Worm (Caenorhabditis elegans): ENCODE measurements around the gene clc-29.
A peak's percentile ranks its signal among the peaks of the same experiment; 100 is the strongest.

Gene clc-29

DNA sequence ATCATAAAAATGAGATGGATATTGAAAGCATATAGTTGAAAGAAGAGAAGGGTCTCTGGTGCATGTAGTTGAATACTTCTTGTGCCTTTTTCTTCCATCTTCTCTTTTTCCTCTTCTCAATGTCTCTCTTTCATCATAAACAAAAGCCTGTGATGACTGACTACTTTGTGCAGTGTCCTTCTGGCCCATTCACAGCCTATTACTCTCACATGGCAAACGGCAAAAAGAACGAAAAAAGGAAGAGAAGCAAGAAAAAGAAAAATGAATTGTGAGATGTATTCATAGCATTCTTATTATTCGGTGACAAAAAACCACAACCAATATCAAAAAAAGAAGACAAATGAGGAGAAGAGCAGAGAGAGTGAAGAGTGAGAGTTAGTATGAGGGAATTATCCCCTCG, 26.5 kb downstream of the clc-29 start:
- TF ChIP-seq dao-5 (tag; optimal IDR thresholded peaks at IDR 0.05) (no peak), him-1 (tag; optimal IDR thresholded peaks at IDR 0.05) (no peak), W03F9.2 (tag; optimal IDR thresholded peaks at IDR 0.05) (no peak)

DNA sequence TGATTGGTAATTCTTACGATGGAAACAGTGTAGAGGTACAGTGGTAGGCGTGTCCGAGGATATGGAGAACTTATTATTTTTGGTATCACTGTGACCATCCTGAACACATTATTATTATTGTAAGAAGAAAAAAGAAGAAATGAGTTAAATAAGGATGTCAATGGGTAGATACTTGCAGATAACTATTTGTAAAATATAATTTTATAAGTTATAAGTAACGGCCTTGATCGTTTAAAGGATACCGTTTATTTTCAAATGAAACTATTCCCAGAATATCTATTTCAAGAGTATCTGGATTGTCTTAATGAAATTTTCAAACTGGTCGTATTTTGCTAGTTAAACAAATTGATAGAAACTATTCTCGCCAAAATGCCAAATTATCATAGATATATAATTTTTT, 27.5 kb downstream of the clc-29 start, which contains the start of gene F10E9.10:
TSS of gene F10E9.10 (minus strand) at position 101 of the 400 bp plus-strand sequence.
- TF ChIP-seq him-1 (tag; optimal IDR thresholded peaks at IDR 0.05), result no peak
- TF ChIP-seq W03F9.2 (tag; optimal IDR thresholded peaks at IDR 0.05), result no peak
- TF ChIP-seq dao-5 (tag; optimal IDR thresholded peaks at IDR 0.05), result no peak

ce11 chrIII:8319100-8319499, 28.6 kb downstream of the clc-29 start, which contains the start of gene F10E9.11:
Gene F10E9.11, minus strand, starts transcription at chrIII:8319260.
- no peak for TF ChIP-seq him-1 (tag; optimal IDR thresholded peaks at IDR 0.05)
- TF ChIP-seq W03F9.2 (tag; optimal IDR thresholded peaks at IDR 0.05), result peak; percentile 80
- TF ChIP-seq dao-5 (tag; optimal IDR thresholded peaks at IDR 0.05), result no peak

DNA sequence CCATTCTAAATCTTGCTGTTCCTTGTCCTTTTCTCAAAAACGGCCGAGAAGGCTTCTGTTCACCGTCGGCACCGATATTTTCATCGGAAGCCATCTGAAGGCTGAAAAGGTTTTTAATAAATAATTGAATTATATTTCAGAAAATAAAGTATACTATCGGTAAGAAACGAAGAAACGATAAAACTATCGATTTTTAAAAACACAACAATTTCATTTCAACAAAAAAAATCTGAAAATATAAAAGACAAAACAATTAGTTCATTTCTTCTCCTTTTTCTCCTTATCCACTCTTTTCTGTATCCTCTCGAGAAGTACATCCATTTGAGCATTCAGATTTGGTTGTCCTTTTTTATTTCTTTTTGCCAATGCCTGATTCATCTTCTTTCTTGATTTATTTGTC, 29.2 kb downstream of the clc-29 start, which contains the start of gene sas-4:
TSS of gene sas-4 (minus strand) at position 101 of the 400 bp plus-strand sequence.
- no peak for TF ChIP-seq dao-5 (tag; optimal IDR thresholded peaks at IDR 0.05)
- TF ChIP-seq W03F9.2 (tag; optimal IDR thresholded peaks at IDR 0.05), result no peak
- TF ChIP-seq him-1 (tag; optimal IDR thresholded peaks at IDR 0.05), result no peak

DNA sequence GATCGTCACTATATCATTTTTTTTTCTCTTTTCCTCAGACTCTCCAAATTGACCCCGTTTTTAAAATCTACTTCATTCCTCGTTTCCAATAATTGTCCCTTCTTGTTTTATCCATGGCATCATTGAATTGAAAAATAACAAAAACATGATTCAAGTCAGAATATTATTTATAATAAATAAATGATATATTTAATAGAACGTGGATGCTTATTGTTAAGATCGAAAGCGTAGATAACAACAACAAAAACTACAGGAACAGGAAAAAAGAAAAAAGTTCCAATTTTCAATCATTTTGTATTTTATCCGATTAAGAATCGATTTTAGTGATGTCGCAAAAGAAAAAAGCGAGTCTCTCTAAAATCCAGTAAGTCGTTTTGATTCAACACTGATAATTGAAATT, 35.3 kb downstream of the clc-29 start, which contains the start of gene F10E9.2:
TSS of gene F10E9.2 (plus strand) at position 301 of the 400 bp plus-strand sequence.
- TF ChIP-seq him-1 (tag; optimal IDR thresholded peaks at IDR 0.05) (no peak), dao-5 (tag; optimal IDR thresholded peaks at IDR 0.05) (no peak), W03F9.2 (tag; optimal IDR thresholded peaks at IDR 0.05) (no peak)

- no peak for TF ChIP-seq W03F9.2 (tag; optimal IDR thresholded peaks at IDR 0.05)
- TF ChIP-seq dao-5 (tag; optimal IDR thresholded peaks at IDR 0.05), result no peak
- no peak for TF ChIP-seq him-1 (tag; optimal IDR thresholded peaks at IDR 0.05)
Measured at ce11 chrIII:8310239-8311057, 37.3 kb downstream of the clc-29 start, which contains the start of gene F10E9.3. Gene F10E9.3, plus strand, starts transcription at chrIII:8311007.

DNA sequence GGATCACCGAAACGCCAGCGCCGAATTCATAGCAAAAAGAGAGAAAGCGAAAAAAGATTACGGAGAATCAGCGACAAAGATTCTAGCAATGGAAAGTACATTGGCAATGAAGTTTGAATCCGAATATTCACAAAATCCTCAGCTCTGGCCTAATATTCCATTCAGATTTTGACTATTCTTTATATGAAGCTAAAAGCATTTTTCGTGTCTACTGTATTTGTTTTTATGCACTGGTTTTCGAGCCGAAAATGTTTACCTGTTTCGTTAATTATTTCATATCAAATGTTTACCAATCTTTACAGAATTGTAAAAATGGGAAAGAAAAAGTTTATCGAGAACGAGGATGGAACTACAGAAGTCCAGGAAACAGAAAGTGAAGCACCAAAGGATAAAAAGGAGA, 39.5 kb downstream of the clc-29 start, which contains the start of gene F10E9.4:
TSS of gene F10E9.4 (plus strand) at position 301 of the 400 bp plus-strand sequence.
- TF ChIP-seq dao-5 (tag; optimal IDR thresholded peaks at IDR 0.05) (no peak), him-1 (tag; optimal IDR thresholded peaks at IDR 0.05) (no peak), W03F9.2 (tag; optimal IDR thresholded peaks at IDR 0.05) (no peak)

- TF ChIP-seq dao-5 (tag; optimal IDR thresholded peaks at IDR 0.05) (no peak), W03F9.2 (tag; optimal IDR thresholded peaks at IDR 0.05) (peak; percentile 96), him-1 (tag; optimal IDR thresholded peaks at IDR 0.05) (peak; percentile 65)
Measured at ce11 chrIII:8307356-8307755, 40.4 kb downstream of the clc-29 start, which contains the start of the genes F10E9.7 and F10E9.5. Gene F10E9.7, minus strand, starts transcription at chrIII:8307441. Gene F10E9.5, plus strand, starts transcription at chrIII:8307592.

DNA sequence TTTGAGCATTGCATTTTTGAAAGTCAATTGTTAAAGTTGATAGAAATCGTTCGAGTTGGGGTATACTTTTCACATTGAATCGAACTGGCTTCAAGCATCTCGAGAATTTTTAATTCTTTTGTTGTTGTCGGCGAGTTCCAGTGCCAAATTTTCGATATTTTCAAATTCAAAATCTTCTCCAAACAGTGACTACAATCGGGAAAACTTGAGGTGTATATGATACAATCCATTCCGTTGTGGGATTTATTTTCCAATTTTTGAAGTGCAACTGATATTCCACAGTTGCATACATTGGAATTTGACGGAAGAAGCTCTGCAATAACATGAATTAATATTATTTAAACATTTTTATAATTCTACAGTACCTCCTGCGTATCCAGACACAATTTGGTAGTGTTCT, 41.9 kb downstream of the clc-29 start:
- TF ChIP-seq W03F9.2 (tag; optimal IDR thresholded peaks at IDR 0.05), result no peak
- no peak for TF ChIP-seq him-1 (tag; optimal IDR thresholded peaks at IDR 0.05)
- no peak for TF ChIP-seq dao-5 (tag; optimal IDR thresholded peaks at IDR 0.05)

- TF ChIP-seq dao-5 (tag; optimal IDR thresholded peaks at IDR 0.05) (no peak), W03F9.2 (tag; optimal IDR thresholded peaks at IDR 0.05) (no peak), him-1 (tag; optimal IDR thresholded peaks at IDR 0.05) (no peak)
Measured at ce11 chrIII:8305304-8305703, 42.4 kb downstream of the clc-29 start.

- TF ChIP-seq W03F9.2 (tag; optimal IDR thresholded peaks at IDR 0.05), result no peak
- TF ChIP-seq him-1 (tag; optimal IDR thresholded peaks at IDR 0.05), result no peak
- TF ChIP-seq dao-5 (tag; optimal IDR thresholded peaks at IDR 0.05), result no peak
Measured at ce11 chrIII:8303440-8303839, 44.3 kb downstream of the clc-29 start.

ce11 chrIII:8300860-8301396, 46.8 kb downstream of the clc-29 start:
- TF ChIP-seq dao-5 (tag; optimal IDR thresholded peaks at IDR 0.05) (no peak), W03F9.2 (tag; optimal IDR thresholded peaks at IDR 0.05) (no peak), him-1 (tag; optimal IDR thresholded peaks at IDR 0.05) (no peak)

ce11 chrIII:8299734-8300133, 48.0 kb downstream of the clc-29 start:
- TF ChIP-seq W03F9.2 (tag; optimal IDR thresholded peaks at IDR 0.05), result no peak
- TF ChIP-seq him-1 (tag; optimal IDR thresholded peaks at IDR 0.05), result no peak
- no peak for TF ChIP-seq dao-5 (tag; optimal IDR thresholded peaks at IDR 0.05)

DNA sequence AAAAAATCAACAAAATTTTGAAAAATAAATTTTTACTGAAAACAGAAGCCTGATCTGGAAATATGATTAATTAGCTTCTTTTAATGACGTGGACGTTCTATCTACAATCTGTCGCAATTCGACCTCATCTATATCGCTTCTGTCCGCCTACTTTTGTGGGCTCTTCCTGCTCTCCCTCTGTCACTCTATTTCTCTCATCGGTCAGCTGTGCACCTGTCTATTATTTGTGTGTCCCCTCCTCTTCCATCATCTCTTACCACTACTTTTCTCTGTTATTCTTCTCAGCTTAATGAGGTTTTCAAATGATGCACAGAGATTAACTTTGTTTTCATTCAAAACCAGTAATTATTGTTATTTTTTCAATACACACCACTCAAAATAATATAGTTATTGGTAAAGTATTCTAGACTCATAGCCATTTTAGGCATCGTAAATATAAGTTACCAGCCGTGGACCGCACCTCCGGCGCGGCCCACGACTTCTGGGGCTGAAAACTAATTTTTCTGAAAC, 48.6 kb downstream of the clc-29 start:
- TF ChIP-seq W03F9.2 (tag; optimal IDR thresholded peaks at IDR 0.05) (no peak), dao-5 (tag; optimal IDR thresholded peaks at IDR 0.05) (no peak), him-1 (tag; optimal IDR thresholded peaks at IDR 0.05) (no peak)

Data from whole organism, L4/young adult.